Worm (Caenorhabditis elegans): ENCODE data around the gene rcs-1.

DNA sequence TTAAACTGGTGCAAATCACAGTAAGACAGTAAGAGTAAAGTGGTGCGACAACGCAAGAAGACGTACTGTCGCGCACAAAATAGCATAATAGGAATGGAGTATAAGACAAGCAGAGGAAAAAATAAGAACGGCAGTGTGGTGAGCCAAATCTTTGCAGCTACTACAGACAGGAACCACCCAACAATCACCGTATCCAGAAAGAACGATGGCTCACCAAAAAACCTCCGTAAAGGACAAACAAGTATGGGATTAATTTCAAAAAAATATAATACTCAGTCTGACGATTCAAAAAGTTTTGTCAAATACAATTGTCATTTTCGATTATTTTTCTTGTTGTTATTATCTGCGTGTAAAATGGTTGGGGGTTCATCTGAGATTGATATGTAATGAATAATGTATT is 26.1 kb upstream of the rcs-1 start:
- TF ChIP-seq aly-1 (tag; optimal IDR thresholded peaks at IDR 0.05) (no peak), ama-1 (optimal IDR thresholded peaks at IDR 0.05) (no peak), B0310.2 (tag; optimal IDR thresholded peaks at IDR 0.05) (no peak), F13C5.2 (tag; optimal IDR thresholded peaks at IDR 0.05) (no peak), tbx-37 (GFP tag; conservative IDR thresholded peaks at IDR 0.05) (no peak), hmg-4 (GFP tag; optimal IDR thresholded peaks at IDR 0.05) (no peak), hmbx-1 (tag; optimal IDR thresholded peaks at IDR 0.05) (no peak), tra-4 (tag; optimal IDR thresholded peaks at IDR 0.05) (no peak), flt-1 (GFP tag; IDR thresholded peaks at IDR 0.05) (no peak), sea-1 (GFP tag; conservative IDR thresholded peaks at IDR 0.05) (no peak), ets-7 (tag; optimal IDR thresholded peaks at IDR 0.05) (no peak)

All from whole organism, early embryonic.